Worm (Caenorhabditis elegans): ENCODE data around the gene rdl-1.

DNA sequence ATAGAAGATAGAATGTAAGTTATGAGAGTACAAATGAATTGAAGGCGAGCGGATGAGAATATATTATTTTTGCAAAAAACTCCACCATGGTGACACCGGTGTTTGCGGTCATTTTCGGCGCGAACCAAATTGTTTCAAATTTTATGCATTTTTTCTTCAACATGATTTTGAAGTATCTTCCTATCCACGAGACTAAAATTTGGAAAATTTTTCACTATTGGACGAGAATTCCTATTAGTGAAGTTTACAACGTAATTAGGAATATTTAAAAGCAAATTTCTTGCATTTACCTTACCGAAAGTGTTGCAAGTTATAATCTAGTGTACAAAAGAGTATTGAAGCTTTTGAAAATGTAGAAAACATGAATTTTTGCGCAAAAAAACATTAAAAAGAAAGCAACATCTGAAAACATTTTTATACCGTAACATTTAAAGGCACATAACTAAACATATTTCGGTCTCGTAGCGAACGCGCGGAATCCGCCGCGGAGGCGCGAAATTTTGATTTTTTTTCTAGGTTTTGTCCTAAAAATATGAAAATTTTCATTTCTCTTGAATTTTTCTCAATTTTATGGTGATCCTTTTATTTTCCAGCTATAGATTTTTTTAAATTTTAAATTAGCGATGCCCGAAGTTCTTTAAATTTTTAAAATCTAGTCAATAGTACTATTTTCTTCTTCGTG is 26.5 kb upstream of the rdl-1 start, which contains the start of gene sgo-1:
- TF ChIP-seq him-1 (tag; optimal IDR thresholded peaks at IDR 0.05), result no peak
- TF ChIP-seq dao-5 (tag; optimal IDR thresholded peaks at IDR 0.05), result no peak

All from whole organism, L4/young adult.